Worm (Caenorhabditis elegans) whole organism, late embryonic: ENCODE measurements around the gene srw-68.

Experiments used
- F13H6.1 ChIP-seq: sonication (generic microtip); optimal IDR thresholded peaks from 2 replicates; lab custom pipeline; 2016; ENCODE audit warnings: missing genetic modification characterization, missing compliant biosample characterization
- K02D7.2 ChIP-seq: sonication (generic microtip); optimal IDR thresholded peaks from 2 replicates; lab custom pipeline; 2017; ENCODE audit warnings: mild to moderate bottlenecking, missing genetic modification characterization, missing compliant biosample characterization
- K09A11.1 ChIP-seq: sonication (generic microtip); optimal IDR thresholded peaks from 2 replicates; lab custom pipeline; 2017; ENCODE audit warnings: antibody characterized with exemption, mild to moderate bottlenecking, missing genetic modification characterization, missing compliant biosample characterization; ENCODE audit not compliant: insufficient read depth
- ama-1 ChIP-seq: fragments of 150-350 bp; optimal IDR thresholded peaks from 2 replicates; lab custom pipeline; 2014
- ceh-14 ChIP-seq: sonication (generic microtip); optimal IDR thresholded peaks from 2 replicates; lab custom pipeline; 2016; ENCODE audit warnings: missing genotype, missing genetic modification characterization, missing compliant biosample characterization
- ceh-18 ChIP-seq: sonication (generic microtip); optimal IDR thresholded peaks from 2 replicates; lab custom pipeline; 2016; ENCODE audit warnings: missing genetic modification characterization, missing compliant biosample characterization
- ceh-2 ChIP-seq: sonication (generic microtip); optimal IDR thresholded peaks from 2 replicates; lab custom pipeline; 2016; ENCODE audit warnings: missing genotype, missing genetic modification characterization, missing compliant biosample characterization
- ceh-22 ChIP-seq: sonication (generic microtip); optimal IDR thresholded peaks from 2 replicates; lab custom pipeline; 2017; ENCODE audit warnings: missing biosample characterization, missing genetic modification characterization
- ceh-24 ChIP-seq: sonication (generic microtip); optimal IDR thresholded peaks from 2 replicates; lab custom pipeline; 2016; ENCODE audit warnings: mild to moderate bottlenecking, missing genetic modification characterization, missing compliant biosample characterization
- ceh-30 ChIP-seq: fragments of 150-350 bp; optimal IDR thresholded peaks from 2 replicates; lab custom pipeline; 2014; ENCODE audit warnings: missing biosample characterization, missing genetic modification characterization
- ceh-31 ChIP-seq: sonication (generic microtip); optimal IDR thresholded peaks from 2 replicates; lab custom pipeline; 2016; ENCODE audit warnings: missing genetic modification characterization, missing compliant biosample characterization
- ceh-34 ChIP-seq: sonication (generic microtip); optimal IDR thresholded peaks from 2 replicates; lab custom pipeline; 2016; ENCODE audit warnings: mild to moderate bottlenecking, missing genetic modification characterization, missing compliant biosample characterization
- ceh-6 ChIP-seq: fragments of 200-800 bp; sonication (Bioruptor generic); optimal IDR thresholded peaks from 2 replicates; lab custom pipeline; 2018; ENCODE audit warnings: mild to moderate bottlenecking, missing genetic modification characterization, missing compliant biosample characterization
- ceh-9 ChIP-seq: sonication (generic microtip); optimal IDR thresholded peaks from 2 replicates; lab custom pipeline; 2016; ENCODE audit warnings: mild to moderate bottlenecking, missing genetic modification characterization, inconsistent platforms, missing compliant biosample characterization
- elt-2 ChIP-seq: sonication (generic microtip); optimal IDR thresholded peaks from 2 replicates; lab custom pipeline; 2016; ENCODE audit warnings: missing genetic modification reagents, missing genetic modification characterization, missing compliant biosample characterization
- elt-4 ChIP-seq: sonication (generic microtip); optimal IDR thresholded peaks from 2 replicates; lab custom pipeline; 2016; ENCODE audit warnings: missing genetic modification characterization, missing compliant biosample characterization
- fax-1 ChIP-seq: sonication (generic microtip); optimal IDR thresholded peaks from 2 replicates; lab custom pipeline; 2016; ENCODE audit warnings: missing genotype, missing genetic modification characterization, missing compliant biosample characterization
- lim-6 ChIP-seq: sonication (generic microtip); optimal IDR thresholded peaks from 2 replicates; lab custom pipeline; 2016; ENCODE audit warnings: missing genetic modification characterization, missing compliant biosample characterization
- lin-11 ChIP-seq: fragments of 200-800 bp; sonication (Bioruptor generic); optimal IDR thresholded peaks from 2 replicates; lab custom pipeline; 2018; ENCODE audit warnings: mild to moderate bottlenecking, missing genetic modification characterization, missing compliant biosample characterization
- madf-2 ChIP-seq: sonication (generic microtip); optimal IDR thresholded peaks from 2 replicates; lab custom pipeline; 2017; ENCODE audit warnings: missing genetic modification characterization, missing compliant biosample characterization
- nfya-1 ChIP-seq: sonication (generic microtip); optimal IDR thresholded peaks from 2 replicates; lab custom pipeline; 2017; ENCODE audit warnings: missing genetic modification characterization, mild to moderate bottlenecking, missing compliant biosample characterization, antibody characterized with exemption, moderate library complexity
- npax-4 ChIP-seq: sonication (generic microtip); optimal IDR thresholded peaks from 2 replicates; lab custom pipeline; 2016; ENCODE audit warnings: missing genetic modification characterization, missing compliant biosample characterization
- pag-3 ChIP-seq: sonication (generic microtip); optimal IDR thresholded peaks from 2 replicates; lab custom pipeline; 2016; ENCODE audit warnings: missing compliant biosample characterization, missing genetic modification characterization, borderline replicate concordance
- pha-4 ChIP-seq: fragments of 150-350 bp; optimal IDR thresholded peaks from 2 replicates; lab custom pipeline; 2018; ENCODE audit warnings: missing biosample characterization, missing genetic modification reagents, missing genetic modification characterization
- pqm-1 ChIP-seq: sonication (generic microtip); optimal IDR thresholded peaks from 2 replicates; lab custom pipeline; 2016; ENCODE audit warnings: missing genetic modification characterization, missing compliant biosample characterization
- ref-2 ChIP-seq: sonication (generic microtip); optimal IDR thresholded peaks from 2 replicates; lab custom pipeline; 2016; ENCODE audit warnings: missing genetic modification characterization, missing compliant biosample characterization
- rnt-1 ChIP-seq: sonication (generic microtip); optimal IDR thresholded peaks from 2 replicates; lab custom pipeline; 2016; ENCODE audit warnings: missing genetic modification characterization, missing compliant biosample characterization
- sdc-2 ChIP-seq: sonication (generic microtip); optimal IDR thresholded peaks from 2 replicates; lab custom pipeline; 2016; ENCODE audit warnings: missing genotype, missing genetic modification characterization, missing compliant biosample characterization
- sox-2 ChIP-seq: fragments of 200-800 bp; sonication (Bioruptor generic); IDR thresholded peaks from 2 replicates; pipeline ENCODE4 v1.3.6; 2022; ENCODE audit warnings: missing genetic modification reagents, missing genetic modification characterization, missing compliant biosample characterization
- tbx-7 ChIP-seq: sonication (generic microtip); optimal IDR thresholded peaks from 2 replicates; lab custom pipeline; 2016; ENCODE audit warnings: missing genotype, missing genetic modification characterization, missing compliant biosample characterization
- ttx-3 ChIP-seq: sonication (generic microtip); optimal IDR thresholded peaks from 2 replicates; lab custom pipeline; 2016; ENCODE audit warnings: missing genetic modification reagents, missing genetic modification characterization, missing compliant biosample characterization
- unc-3 ChIP-seq, 2 experiments: fragments of 200-800 bp in 1 of 2; sonication (Bioruptor generic) in 1 of 2; sonication (generic microtip) in 1 of 2; conservative IDR thresholded peaks in 1 of 2; optimal IDR thresholded peaks in 1 of 2; 2 replicates each; pipeline versions ENCODE4 v1.3.6 to Lab custom; 2016 to 2022; ENCODE audit warnings: missing compliant biosample characterization in 2 of 2, missing genetic modification characterization in 2 of 2, missing genetic modification reagents in 1 of 2
- unc-55 ChIP-seq: sonication (generic microtip); optimal IDR thresholded peaks from 2 replicates; lab custom pipeline; 2017; ENCODE audit warnings: missing biosample characterization, missing genetic modification reagents, missing genetic modification characterization
- ztf-16 ChIP-seq: sonication (generic microtip); optimal IDR thresholded peaks from 2 replicates; lab custom pipeline; 2017; ENCODE audit warnings: missing genetic modification characterization, missing compliant biosample characterization

The srw-68 gene

DNA sequence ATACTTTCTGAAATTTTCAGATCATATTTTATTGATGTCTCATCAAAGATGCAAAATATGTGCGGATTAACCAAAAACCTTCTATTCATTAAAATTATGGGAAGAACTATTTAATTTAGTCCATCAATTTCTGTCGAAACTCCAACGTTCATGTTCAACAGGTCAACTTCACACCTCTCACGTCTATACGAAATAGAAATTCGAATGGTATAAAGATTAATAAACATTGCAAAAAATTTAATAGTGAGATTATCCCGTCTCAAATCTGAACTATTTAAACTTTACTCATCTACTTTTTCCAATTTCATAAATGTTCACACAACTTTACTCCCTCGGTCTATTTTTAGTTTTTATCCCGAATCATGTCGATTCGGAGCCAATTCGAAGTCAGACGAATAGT, 16.9 kb downstream of the srw-68 start, which contains the start of gene R13D7.2:
Gene R13D7.2 (plus strand): TSS at position 301 of the 400 bp plus-strand sequence.
- no peak for TF ChIP-seq tbx-7
- no peak for TF ChIP-seq rnt-1 (tag; lab: Kevin White, UChicago)
- no peak for TF ChIP-seq ceh-2 (tag; lab: Kevin White, UChicago)
- no peak for TF ChIP-seq ceh-6 (GFP tag; lab: Kevin White, UChicago)
- TF ChIP-seq pag-3 (tag; lab: Kevin White, UChicago), result no peak
- TF ChIP-seq ceh-30 (tag; lab: Kevin White, UChicago), result no peak
- no peak for TF ChIP-seq fax-1
- no peak for TF ChIP-seq ceh-22 (tag; lab: Kevin White, UChicago)
- TF ChIP-seq elt-4 (tag; lab: Kevin White, UChicago), result no peak
- TF ChIP-seq ceh-31 (tag; lab: Kevin White, UChicago), result no peak
- no peak for TF ChIP-seq ceh-34
- no peak for TF ChIP-seq ceh-14 (tag; lab: Kevin White, UChicago)
- TF ChIP-seq sdc-2, result no peak
- TF ChIP-seq elt-2 (tag; lab: Kevin White, UChicago), result no peak
- TF ChIP-seq pha-4 (tag; lab: Kevin White, UChicago), result no peak
- TF ChIP-seq, all 69 proteins: peak for 0

DNA sequence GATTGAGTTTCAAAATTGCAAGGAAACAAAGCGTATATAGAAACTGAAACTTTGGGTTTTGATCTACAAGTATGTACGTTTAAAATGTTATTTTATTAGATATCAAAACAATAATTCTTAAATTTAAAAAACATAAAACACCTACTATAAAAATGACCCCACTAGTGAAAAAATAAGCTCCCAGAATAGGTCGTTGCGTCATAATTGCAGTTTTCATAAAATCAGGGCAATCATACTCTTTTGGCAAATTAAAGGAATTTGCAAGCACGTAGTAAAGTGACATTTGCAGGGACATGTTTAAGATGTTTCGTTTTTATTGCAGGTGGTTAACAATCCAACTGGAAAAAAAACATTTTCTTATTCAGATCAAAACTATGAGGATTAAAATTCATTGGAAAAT, 18.0 kb downstream of the srw-68 start, which contains the start of gene srt-6:
Gene srt-6 (minus strand): TSS at position 295 of the 400 bp plus-strand sequence.
- TF ChIP-seq ztf-16 (no peak), ceh-9 (tag; lab: Kevin White, UChicago) (no peak), unc-3 (GFP tag; conservative IDR thresholded peaks at IDR 0.05; lab: Robert Waterston, UW) (no peak), unc-3 (tag; optimal IDR thresholded peaks at IDR 0.05; lab: Kevin White, UChicago) (no peak), lin-11 (tag; lab: Kevin White, UChicago) (no peak), unc-55 (no peak), ceh-24 (tag; lab: Kevin White, UChicago) (no peak), ceh-22 (tag; lab: Kevin White, UChicago) (no peak), K02D7.2 (tag; lab: Kevin White, UChicago) (no peak), nfya-1 (no peak), ttx-3 (tag; lab: Kevin White, UChicago) (no peak), ceh-2 (tag; lab: Kevin White, UChicago) (no peak), ceh-18 (tag; lab: Kevin White, UChicago) (no peak), madf-2 (tag; lab: Kevin White, UChicago) (no peak), sox-2 (GFP tag; lab: Robert Waterston, UW) (no peak), K09A11.1 (no peak), pag-3 (tag; lab: Kevin White, UChicago) (no peak), ceh-30 (tag; lab: Kevin White, UChicago) (no peak), F13H6.1 (tag; lab: Kevin White, UChicago) (no peak), pha-4 (tag; lab: Kevin White, UChicago) (no peak)

DNA sequence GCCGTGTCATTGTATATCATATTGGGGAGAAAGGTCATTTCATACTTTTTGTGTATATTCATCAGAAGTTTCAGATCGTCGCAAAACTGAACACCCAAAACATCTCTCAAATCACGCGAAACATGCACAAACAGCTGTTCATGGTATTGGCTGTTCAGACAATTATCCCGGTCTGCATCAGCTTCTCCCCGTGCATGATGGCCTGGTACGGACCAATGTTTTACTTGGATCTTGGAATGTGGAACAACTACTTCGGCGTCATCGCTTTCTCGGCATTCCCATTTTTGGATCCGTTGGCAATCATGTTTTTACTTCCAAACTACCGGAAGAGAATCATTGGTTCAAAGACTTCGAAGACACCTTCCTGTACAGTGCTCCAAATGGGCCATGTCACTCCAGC, 23.0 kb downstream of the srw-68 start:
- TF ChIP-seq ceh-2 (tag; lab: Kevin White, UChicago) (no peak), npax-4 (tag; lab: Kevin White, UChicago) (no peak), ama-1 (lab: Kevin White, UChicago) (no peak), ceh-24 (tag; lab: Kevin White, UChicago) (no peak)

DNA sequence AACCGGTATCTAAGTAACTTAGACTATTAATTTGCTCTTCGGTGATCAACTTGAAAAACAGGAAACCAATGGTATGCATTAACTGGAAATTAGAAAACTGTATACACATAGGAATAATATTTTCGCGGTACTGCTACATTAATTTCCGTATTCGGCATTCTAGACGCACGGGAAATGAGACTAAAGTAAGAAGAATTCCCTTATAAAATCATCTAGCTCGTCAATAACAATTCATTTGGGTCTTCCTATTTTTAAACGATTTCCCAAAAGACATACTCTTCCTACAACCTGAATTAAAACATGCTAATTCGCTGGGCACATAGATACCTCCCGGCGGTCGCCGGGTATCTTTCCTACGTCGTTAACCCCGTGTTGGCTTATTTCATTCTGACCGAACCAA, 24.1 kb downstream of the srw-68 start, which contains the start of gene srj-13:
Gene srj-13 (plus strand): TSS at position 301 of the 400 bp plus-strand sequence.
- no peak for TF ChIP-seq ceh-18 (tag; lab: Kevin White, UChicago)
- no peak for TF ChIP-seq elt-2 (tag; lab: Kevin White, UChicago)
- no peak for TF ChIP-seq ref-2 (tag; lab: Kevin White, UChicago)
- no peak for TF ChIP-seq pqm-1 (tag; lab: Kevin White, UChicago)

DNA sequence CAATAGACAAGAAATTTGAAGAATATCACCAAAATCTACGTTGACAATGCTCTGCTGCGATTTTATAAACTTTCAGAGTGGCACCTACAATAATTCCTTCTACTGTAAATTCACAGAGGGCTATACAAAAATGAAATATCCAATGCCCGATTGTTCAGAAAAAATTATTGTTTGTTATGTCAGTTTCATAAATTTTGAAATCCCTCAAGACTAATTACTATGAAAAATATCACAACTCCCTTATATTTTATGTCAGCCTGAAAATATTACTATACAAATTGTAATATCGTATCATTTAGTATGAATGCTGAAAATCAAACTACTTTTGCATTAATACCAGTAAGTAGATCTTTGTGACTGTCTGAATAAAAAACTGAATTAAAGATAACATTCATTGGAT, 25.9 kb downstream of the srw-68 start, which contains the start of gene srx-60:
Gene srx-60 (plus strand): TSS at position 301 of the 400 bp plus-strand sequence.
- no peak for TF ChIP-seq lim-6 (tag; lab: Kevin White, UChicago)
- no peak for TF ChIP-seq lin-11 (tag; lab: Kevin White, UChicago)
- TF ChIP-seq, all 69 proteins: peak for 0
